Worm (Caenorhabditis elegans) whole organism, young adult: ENCODE data around the gene arrd-16.

ENCODE experiments used
- F57C9.4 ChIP-seq: sonication (generic microtip); optimal IDR thresholded peaks from 2 replicates; lab custom pipeline; 2017; ENCODE audit warnings: mild to moderate bottlenecking, missing genetic modification characterization, missing compliant biosample characterization
- egl-18 ChIP-seq: fragments of 200-800 bp; sonication (Bioruptor generic); IDR thresholded peaks from 2 replicates; pipeline ENCODE4 v1.3.6; 2022; ENCODE audit warnings: missing genetic modification reagents, missing genetic modification characterization, missing compliant biosample characterization
- lin-40 ChIP-seq: sonication (generic microtip); optimal IDR thresholded peaks from 2 replicates; lab custom pipeline; 2016; ENCODE audit warnings: missing genetic modification characterization, mild to moderate bottlenecking, missing compliant biosample characterization, missing genotype, missing genetic modification reagents
- unc-62 ChIP-seq: fragments of 150-350 bp; optimal IDR thresholded peaks from 2 replicates; lab custom pipeline; 2014; ENCODE audit warnings: missing biosample characterization, missing genetic modification reagents, missing genetic modification characterization

DNA sequence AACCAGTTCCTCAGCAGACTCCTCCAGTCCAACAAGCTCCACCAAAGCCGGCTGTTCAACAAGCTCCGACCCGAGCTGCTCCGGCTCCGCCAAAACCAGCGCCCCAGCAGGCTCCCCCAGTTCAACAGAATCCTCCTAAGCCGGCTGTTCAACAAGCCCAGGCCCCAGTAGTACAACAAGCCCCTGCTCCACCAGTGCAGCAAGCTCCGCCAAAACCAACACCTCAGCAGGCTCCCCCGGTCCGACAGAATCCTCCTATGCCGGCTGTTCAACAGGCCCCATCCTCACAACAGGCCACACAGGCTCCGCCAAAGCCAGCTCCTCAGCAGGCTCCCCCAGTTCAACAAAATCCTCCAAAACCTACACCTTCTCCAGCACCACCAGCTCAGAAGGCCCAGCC lies 13.9 kb upstream of the arrd-16 start:
- TF ChIP-seq unc-62 (GFP tag; lab: Kevin White, UChicago) (no peak), lin-40 (no peak), egl-18 (no peak), F57C9.4 (tag; lab: Kevin White, UChicago) (no peak)
